Fruit fly (Drosophila melanogaster): Measurements from ENCODE around the gene P5cr.

Gene P5cr

dm6 chr3R:18995556-18996272, 33.0 kb upstream of the P5cr start:
- TF ChIP-seq CG6689 (GFP tag; IDR thresholded peaks at IDR 0.05) (peak; percentile 86), CG10209 (GFP tag; optimal IDR thresholded peaks at IDR 0.05) (peak; percentile 71), gt (GFP tag; IDR thresholded peaks at IDR 0.05) (peak; percentile 22; the same call in 1 of the 2 replicates), esg (GFP tag; conservative IDR thresholded peaks at IDR 0.05) (peak; percentile 75), CG10274 (GFP tag; optimal IDR thresholded peaks at IDR 0.05) (peak; percentile 29), Mes4 (GFP tag; optimal IDR thresholded peaks at IDR 0.05) (peak; percentile 49), CG32772 (GFP tag; IDR thresholded peaks at IDR 0.05) (peak; percentile 84), Lhr (GFP tag; optimal IDR thresholded peaks at IDR 0.05) (peak; percentile 68), tin (GFP tag; optimal IDR thresholded peaks at IDR 0.05) (peak; percentile 84), exex (tag; optimal IDR thresholded peaks at IDR 0.05) (no peak), CG7786 (GFP tag; optimal IDR thresholded peaks at IDR 0.05) (peak; percentile 27), lola (GFP tag; optimal IDR thresholded peaks at IDR 0.05) (peak in 1 of 3 experiments; percentile 77), Gsc (GFP tag; IDR thresholded peaks at IDR 0.05) (peak; percentile 55; the same call in 1 of the 2 replicates), lov (optimal IDR thresholded peaks at IDR 0.05) (no peak), lov (GFP tag; IDR thresholded peaks at IDR 0.05) (peak; percentile 82), stwl (tag; optimal IDR thresholded peaks at IDR 0.05) (peak; percentile 22), CG12659 (GFP tag; optimal IDR thresholded peaks at IDR 0.05) (peak; percentile 45), CG11723 (GFP tag; optimal IDR thresholded peaks at IDR 0.05) (peak; percentile 62), CG42726 (GFP tag; IDR thresholded peaks at IDR 0.05; ENCODE audit: partially characterized antibody) (no peak), CG12104 (GFP tag; optimal IDR thresholded peaks at IDR 0.05) (peak; percentile 16), sens (GFP tag) (peak; percentile 96), btn (GFP tag; optimal IDR thresholded peaks at IDR 0.05) (peak; percentile 11), caup (GFP tag; optimal IDR thresholded peaks at IDR 0.05; ENCODE audit: severe bottlenecking) (peak; percentile 22), sug (tag; optimal IDR thresholded peaks at IDR 0.05) (no peak), CG6813 (GFP tag; optimal IDR thresholded peaks at IDR 0.05) (peak; percentile 54), CG1529 (GFP tag; optimal IDR thresholded peaks at IDR 0.05) (peak; percentile 87), CG11398 (GFP tag; optimal IDR thresholded peaks at IDR 0.05) (peak; percentile 39), az2 (GFP tag; optimal IDR thresholded peaks at IDR 0.05) (peak; percentile 85), CG3847 (GFP tag; IDR thresholded peaks at IDR 0.05) (0 out of 2 replicates have a peak, but pooled peaks have one; percentile 22), CG2116 (GFP tag; optimal IDR thresholded peaks at IDR 0.05) (peak; percentile 41), unc-4 (GFP tag; IDR thresholded peaks at IDR 0.05; ENCODE audit: partially characterized antibody) (no peak), Fer3 (tag; optimal IDR thresholded peaks at IDR 0.05) (peak; percentile 61), yki (optimal IDR thresholded peaks at IDR 0.05) (no peak), vfl (GFP tag; optimal IDR thresholded peaks at IDR 0.05) (no peak), CG2199 (GFP tag; IDR thresholded peaks at IDR 0.05) (peak; percentile 82; the same call in 2 of the 3 replicates), tio (GFP tag; optimal IDR thresholded peaks at IDR 0.05) (peak; percentile 49), zen2 (GFP tag; IDR thresholded peaks at IDR 0.05; ENCODE audit: partially characterized antibody) (no peak), CG17361 (GFP tag; IDR thresholded peaks at IDR 0.05) (peak; percentile 80), hkb (optimal IDR thresholded peaks at IDR 0.05) (no peak), hkb (GFP tag; IDR thresholded peaks at IDR 0.05) (peak; percentile 89), jigr1 (GFP tag; IDR thresholded peaks at IDR 0.05) (peak; percentile 64; the same call in 1 of the 3 replicates), ash1 (GFP tag; optimal IDR thresholded peaks at IDR 0.05) (no peak), ac (GFP tag; optimal IDR thresholded peaks at IDR 0.05) (peak; percentile 17), her (GFP tag; optimal IDR thresholded peaks at IDR 0.05) (peak; percentile 2), Antp (GFP tag; optimal IDR thresholded peaks at IDR 0.05) (peak; percentile 49), CG17612 (GFP tag; IDR thresholded peaks at IDR 0.05) (0 out of 2 replicates have a peak, but pooled peaks have one; percentile 27), tna (GFP tag; IDR thresholded peaks at IDR 0.05; ENCODE audit: partially characterized antibody) (no peak), CG4707 (GFP tag; optimal IDR thresholded peaks at IDR 0.05) (peak; percentile 73), row (GFP tag; IDR thresholded peaks at IDR 0.05) (peak; percentile 84), pita (GFP tag; optimal IDR thresholded peaks at IDR 0.05) (no peak)
